Fruit fly (Drosophila melanogaster): Measurements from ENCODE around the gene SdhBL.

Gene SdhBL

DNA sequence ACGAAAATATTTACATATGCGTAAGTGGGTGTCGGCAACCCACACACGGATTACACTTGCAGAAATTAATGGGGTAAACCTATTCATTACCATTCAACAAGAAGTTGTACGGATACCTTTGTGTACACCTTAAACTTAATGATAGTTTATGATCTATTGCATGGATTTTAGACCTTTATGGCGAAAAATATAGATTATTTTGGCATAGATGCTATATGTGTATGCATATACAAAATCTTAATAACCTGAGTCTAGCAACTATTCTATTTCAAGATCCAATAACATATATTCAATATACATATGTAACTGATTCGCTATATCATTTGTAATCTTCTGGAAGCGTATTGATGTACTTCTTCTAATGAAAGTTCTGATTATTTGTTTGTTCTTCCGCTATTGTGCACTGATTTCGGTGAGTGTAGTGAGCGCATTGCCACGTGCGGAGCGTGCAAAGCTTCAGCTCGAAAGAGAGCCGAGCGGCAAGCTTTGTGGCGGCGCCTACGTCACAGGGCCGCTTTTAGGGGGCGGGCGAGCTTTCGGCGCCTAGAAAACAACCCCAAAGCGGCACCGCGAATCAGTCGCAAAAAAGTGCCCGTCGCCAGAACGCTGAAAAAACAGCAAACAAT lies 5.7 kb downstream of the SdhBL start, which contains the start of gene CG7378 (continued):
- TF ChIP-seq onecut (GFP tag; IDR thresholded peaks at IDR 0.05) (no peak), tx (GFP tag; optimal IDR thresholded peaks at IDR 0.05) (no peak), lov (optimal IDR thresholded peaks at IDR 0.05) (no peak), lov (GFP tag; IDR thresholded peaks at IDR 0.05) (no peak), pum (GFP tag; optimal IDR thresholded peaks at IDR 0.05) (peak; percentile 32), CG10543 (GFP tag; optimal IDR thresholded peaks at IDR 0.05) (peak; percentile 26), Eip74EF (GFP tag; optimal IDR thresholded peaks at IDR 0.05) (peak in 1 of 2 experiments; percentile 14), mam (GFP tag; optimal IDR thresholded peaks at IDR 0.05) (peak; percentile 72), CG4820 (GFP tag; optimal IDR thresholded peaks at IDR 0.05) (peak; percentile 21), Abd-B (GFP tag; optimal IDR thresholded peaks at IDR 0.05) (peak; percentile 12), NFAT (GFP tag; IDR thresholded peaks at IDR 0.05) (no peak), CG10321 (GFP tag; IDR thresholded peaks at IDR 0.05) (no peak), Hmr (GFP tag; optimal IDR thresholded peaks at IDR 0.05) (peak; percentile 64), fd96Cb (tag; optimal IDR thresholded peaks at IDR 0.05) (peak; percentile 3), Sox102F (GFP tag; optimal IDR thresholded peaks at IDR 0.05) (peak; percentile 9), tll (GFP tag; optimal IDR thresholded peaks at IDR 0.05) (no peak), CG43689 (GFP tag; IDR thresholded peaks at IDR 0.05) (no peak), Dbx (GFP tag; IDR thresholded peaks at IDR 0.05) (0 out of 3 replicates have a peak, but pooled peaks have one; percentile 13), CG18262 (tag; optimal IDR thresholded peaks at IDR 0.05) (peak; percentile 23), CG9437 (GFP tag; optimal IDR thresholded peaks at IDR 0.05) (peak; percentile 48), Jarid2 (GFP tag; optimal IDR thresholded peaks at IDR 0.05) (peak; percentile 7), tgo (GFP tag; IDR thresholded peaks at IDR 0.05) (peak; percentile 25; the same call in 1 of the 3 replicates), CG3281 (GFP tag; optimal IDR thresholded peaks at IDR 0.05) (peak; percentile 53), gem (tag; optimal IDR thresholded peaks at IDR 0.05) (peak; percentile 29), CG12391 (tag; optimal IDR thresholded peaks at IDR 0.05) (peak; percentile 26), CG32532 (GFP tag; IDR thresholded peaks at IDR 0.05) (peak; percentile 27; the same call in 1 of the 2 replicates), luna (GFP tag; optimal IDR thresholded peaks at IDR 0.05) (peak; percentile 18), CG10959 (GFP tag; IDR thresholded peaks at IDR 0.05) (no peak), ind (GFP tag; optimal IDR thresholded peaks at IDR 0.05) (peak; percentile 32), dpn (GFP tag; optimal IDR thresholded peaks at IDR 0.05) (peak; percentile 8 to 60), CG8924 (tag; optimal IDR thresholded peaks at IDR 0.05) (peak; percentile 48), CG13424 (tag; optimal IDR thresholded peaks at IDR 0.05) (peak; percentile 41), E2f2 (GFP tag; IDR thresholded peaks at IDR 0.05) (0 out of 2 replicates have a peak, but pooled peaks have one; percentile 7), bcd (GFP tag; optimal IDR thresholded peaks at IDR 0.05) (peak; percentile 45), CG7786 (GFP tag; optimal IDR thresholded peaks at IDR 0.05) (peak; percentile 4), Max (GFP tag; optimal IDR thresholded peaks at IDR 0.05) (peak; percentile 45), CG7745 (tag; optimal IDR thresholded peaks at IDR 0.05) (no peak), pb (GFP tag; optimal IDR thresholded peaks at IDR 0.05) (peak; percentile 8), CG17359 (tag; optimal IDR thresholded peaks at IDR 0.05) (peak; percentile 5), CG18599 (GFP tag; optimal IDR thresholded peaks at IDR 0.05) (peak; percentile 55), pnt (GFP tag; optimal IDR thresholded peaks at IDR 0.05) (peak; percentile 40), CG3847 (GFP tag; IDR thresholded peaks at IDR 0.05) (peak; percentile 31; the same call in 1 of the 2 replicates), caup (GFP tag; optimal IDR thresholded peaks at IDR 0.05; ENCODE audit: severe bottlenecking) (peak; percentile 40), CG11456 (GFP tag; IDR thresholded peaks at IDR 0.05) (no peak), Camta (GFP tag; optimal IDR thresholded peaks at IDR 0.05) (peak; percentile 33), tin (GFP tag; optimal IDR thresholded peaks at IDR 0.05) (peak; percentile 28), Fer1 (GFP tag; optimal IDR thresholded peaks at IDR 0.05) (peak; percentile 10), Taf1 (GFP tag; IDR thresholded peaks at IDR 0.05) (0 out of 2 replicates have a peak, but pooled peaks have one; percentile 12), CG6175 (GFP tag; IDR thresholded peaks at IDR 0.05) (0 out of 3 replicates have a peak, but pooled peaks have one; percentile 25)

Measured in whole organism, embryonic.